Worm (Caenorhabditis elegans) whole organism, young adult: Measurements from ENCODE around the gene ndub-3.
A peak's percentile ranks its signal among the peaks of the same experiment; 100 is the strongest.

Experiments
- B0019.2 ChIP-seq: fragments of 200-800 bp; sonication (Bioruptor generic); conservative IDR thresholded peaks from 2 replicates; pipeline ENCODE4 v1.3.6; 2022; ENCODE audit warnings: missing genetic modification reagents, missing genetic modification characterization, missing compliant biosample characterization
- F22D6.2 ChIP-seq: sonication (generic microtip); optimal IDR thresholded peaks from 2 replicates; lab custom pipeline; 2016; ENCODE audit warnings: mild to moderate bottlenecking, missing genetic modification characterization, missing compliant biosample characterization
- F37B4.10 ChIP-seq: fragments of 200-800 bp; sonication (Bioruptor generic); IDR thresholded peaks from 2 replicates; pipeline ENCODE4 v1.3.6; 2022; ENCODE audit warnings: missing genetic modification characterization, missing compliant biosample characterization
- F52B5.7 ChIP-seq: sonication (generic microtip); optimal IDR thresholded peaks from 2 replicates; lab custom pipeline; 2016; ENCODE audit warnings: mild to moderate bottlenecking, missing genetic modification characterization, missing compliant biosample characterization
- F57A8.1 ChIP-seq: fragments of 200-800 bp; sonication (Bioruptor generic); optimal IDR thresholded peaks from 2 replicates; lab custom pipeline; 2018; ENCODE audit warnings: mild to moderate bottlenecking, missing genetic modification characterization, moderate library complexity, missing compliant biosample characterization
- F57C9.4 ChIP-seq: sonication (generic microtip); optimal IDR thresholded peaks from 2 replicates; lab custom pipeline; 2017; ENCODE audit warnings: mild to moderate bottlenecking, missing genetic modification characterization, missing compliant biosample characterization
- T26A5.8 ChIP-seq: sonication (generic microtip); optimal IDR thresholded peaks from 2 replicates; lab custom pipeline; 2016; ENCODE audit warnings: missing genetic modification characterization, missing compliant biosample characterization
- Y53F4B.3 ChIP-seq: fragments of 200-800 bp; sonication (Bioruptor generic); IDR thresholded peaks from 2 replicates; pipeline ENCODE4 v1.3.6; 2022; ENCODE audit warnings: missing genetic modification reagents, missing genetic modification characterization, missing compliant biosample characterization
- Y53G8AR.9 ChIP-seq: fragments of 200-800 bp; sonication (Bioruptor generic); conservative IDR thresholded peaks from 2 replicates; pipeline ENCODE4 v1.3.6; 2022; ENCODE audit warnings: missing genetic modification reagents, missing genetic modification characterization, missing compliant biosample characterization
- Y67H2A.10 ChIP-seq: fragments of 200-800 bp; sonication (Bioruptor generic); conservative IDR thresholded peaks from 2 replicates; pipeline ENCODE4 v1.3.6; 2022; ENCODE audit warnings: missing genetic modification reagents, missing genetic modification characterization, missing compliant biosample characterization
- Y79H2A.3 ChIP-seq: fragments of 200-800 bp; sonication (Bioruptor generic); conservative IDR thresholded peaks from 2 replicates; pipeline ENCODE4 v1.3.6; 2022; ENCODE audit warnings: missing genetic modification reagents, missing genetic modification characterization, missing compliant biosample characterization
- Y95B8A.8 ChIP-seq: fragments of 200-800 bp; sonication (Bioruptor generic); IDR thresholded peaks from 2 replicates; pipeline ENCODE4 v1.3.6; 2022; ENCODE audit warnings: missing genetic modification reagents, missing genetic modification characterization, missing compliant biosample characterization
- aptf-2 ChIP-seq: fragments of 200-800 bp; sonication (Bioruptor generic); conservative IDR thresholded peaks from 2 replicates; pipeline ENCODE4 v1.3.6; 2022; ENCODE audit warnings: missing genetic modification reagents, missing genetic modification characterization, missing compliant biosample characterization
- aptf-3 ChIP-seq: fragments of 200-800 bp; sonication (Bioruptor generic); IDR thresholded peaks from 2 replicates; pipeline ENCODE4 v1.3.6; 2022; ENCODE audit warnings: missing genetic modification characterization, missing compliant biosample characterization
- atf-7 ChIP-seq: sonication (generic microtip); optimal IDR thresholded peaks from 2 replicates; lab custom pipeline; 2017; ENCODE audit warnings: mild to moderate bottlenecking, missing genetic modification characterization, missing compliant biosample characterization
- athp-1 ChIP-seq: sonication (generic microtip); optimal IDR thresholded peaks from 2 replicates; lab custom pipeline; 2017; ENCODE audit warnings: mild to moderate bottlenecking, missing genetic modification characterization, missing compliant biosample characterization
- bed-1 ChIP-seq: fragments of 200-800 bp; sonication (Bioruptor generic); IDR thresholded peaks from 2 replicates; pipeline ENCODE4 v1.3.6; 2022; ENCODE audit warnings: missing genetic modification reagents, missing genetic modification characterization, missing compliant biosample characterization
- bed-2 ChIP-seq: fragments of 200-800 bp; sonication (Bioruptor generic); IDR thresholded peaks from 2 replicates; pipeline ENCODE4 v1.3.6; 2022; ENCODE audit warnings: missing genetic modification reagents, missing genetic modification characterization, missing compliant biosample characterization
- cebp-1 ChIP-seq, 2 experiments: fragments of 200-800 bp in 1 of 2; sonication (Bioruptor generic) in 1 of 2; sonication (generic microtip) in 1 of 2; IDR thresholded peaks in 1 of 2; optimal IDR thresholded peaks in 1 of 2; 2 replicates each; pipeline versions ENCODE4 v1.3.6 to Lab custom; 2017 to 2022; ENCODE audit warnings: missing compliant biosample characterization in 2 of 2, missing genetic modification characterization in 2 of 2, mild to moderate bottlenecking in 1 of 2, missing genetic modification reagents in 1 of 2, moderate library complexity in 1 of 2
- ceh-58 ChIP-seq: fragments of 200-800 bp; sonication (Bioruptor generic); IDR thresholded peaks from 2 replicates; pipeline ENCODE4 v1.3.6; 2022; ENCODE audit warnings: missing genetic modification characterization, missing compliant biosample characterization
- chd-7 ChIP-seq: sonication (generic microtip); optimal IDR thresholded peaks from 2 replicates; lab custom pipeline; 2016; ENCODE audit warnings: mild to moderate bottlenecking, missing genetic modification characterization, moderate library complexity, missing compliant biosample characterization
- dpff-1 ChIP-seq: sonication (generic microtip); optimal IDR thresholded peaks from 2 replicates; lab custom pipeline; 2017; ENCODE audit warnings: mild to moderate bottlenecking, missing genetic modification characterization, missing compliant biosample characterization
- dpl-1 ChIP-seq: fragments of 150-350 bp; optimal IDR thresholded peaks from 2 replicates; lab custom pipeline; 2014; ENCODE audit warnings: missing biosample characterization, missing genetic modification reagents, missing genetic modification characterization
- egrh-3 ChIP-seq: fragments of 200-800 bp; sonication (Bioruptor generic); IDR thresholded peaks from 2 replicates; pipeline ENCODE4 v1.3.6; 2022; ENCODE audit warnings: missing genetic modification reagents, missing genetic modification characterization, missing compliant biosample characterization
- ekl-4 ChIP-seq: fragments of 200-800 bp; sonication (Bioruptor generic); IDR thresholded peaks from 2 replicates; pipeline ENCODE4 v1.3.6; 2022; ENCODE audit warnings: missing genetic modification reagents, missing genetic modification characterization, missing compliant biosample characterization
- ets-4 ChIP-seq: fragments of 200-800 bp; sonication (Bioruptor generic); optimal IDR thresholded peaks from 2 replicates; lab custom pipeline; 2018; ENCODE audit warnings: mild to moderate bottlenecking, missing genetic modification characterization, missing compliant biosample characterization
- him-1 ChIP-seq: sonication (generic microtip); optimal IDR thresholded peaks from 2 replicates; lab custom pipeline; 2016; ENCODE audit warnings: missing genotype, missing genetic modification reagents, missing genetic modification characterization, missing compliant biosample characterization
- hmg-1.2 ChIP-seq: fragments of 200-800 bp; sonication (Bioruptor generic); IDR thresholded peaks from 2 replicates; pipeline ENCODE4 v1.3.6; 2022; ENCODE audit warnings: missing genetic modification reagents, missing genetic modification characterization, missing compliant biosample characterization
- hrde-1 ChIP-seq: sonication (generic microtip); optimal IDR thresholded peaks from 2 replicates; lab custom pipeline; 2016; ENCODE audit warnings: missing genetic modification characterization, mild to moderate bottlenecking, missing compliant biosample characterization, moderate library complexity, missing genotype, missing genetic modification reagents, borderline replicate concordance
- lag-1 ChIP-seq: fragments of 200-800 bp; sonication (Bioruptor generic); IDR thresholded peaks from 2 replicates; pipeline ENCODE4 v1.3.6; 2022; ENCODE audit warnings: missing genetic modification reagents, missing genetic modification characterization, missing compliant biosample characterization
- lin-35 ChIP-seq, 3 experiments: fragments of 150-350 bp in 2 of 3; sonication (generic microtip) in 1 of 3; optimal IDR thresholded peaks; 2 replicates each; lab custom pipeline; 2014 to 2018; ENCODE audit warnings: missing biosample characterization in 3 of 3, missing genetic modification characterization in 3 of 3, missing genetic modification reagents in 3 of 3
- madf-10 ChIP-seq: sonication (generic microtip); optimal IDR thresholded peaks from 2 replicates; lab custom pipeline; 2016; ENCODE audit warnings: mild to moderate bottlenecking, missing genetic modification characterization, missing compliant biosample characterization
- madf-3 ChIP-seq: fragments of 200-800 bp; sonication (Bioruptor generic); IDR thresholded peaks from 2 replicates; pipeline ENCODE4 v1.3.6; 2022; ENCODE audit warnings: missing genetic modification reagents, missing genetic modification characterization, missing compliant biosample characterization
- madf-8 ChIP-seq: fragments of 200-800 bp; sonication (Bioruptor generic); conservative IDR thresholded peaks from 2 replicates; pipeline ENCODE4 v1.3.6; 2022; ENCODE audit warnings: missing genetic modification reagents, missing genetic modification characterization, missing compliant biosample characterization
- mel-28 ChIP-seq: sonication (generic microtip); optimal IDR thresholded peaks from 2 replicates; lab custom pipeline; 2016; ENCODE audit warnings: borderline replicate concordance, mild to moderate bottlenecking, missing genetic modification characterization, missing compliant biosample characterization
- mes-4 ChIP-seq: sonication (generic microtip); optimal IDR thresholded peaks from 2 replicates; lab custom pipeline; 2016; ENCODE audit warnings: missing genotype, missing genetic modification characterization, missing compliant biosample characterization
- nhr-90 ChIP-seq: sonication (generic microtip); optimal IDR thresholded peaks from 2 replicates; lab custom pipeline; 2016; ENCODE audit warnings: missing genotype, mild to moderate bottlenecking, missing genetic modification characterization, missing compliant biosample characterization
- pbrm-1 ChIP-seq: fragments of 200-800 bp; sonication (Bioruptor generic); IDR thresholded peaks from 2 replicates; pipeline ENCODE4 v1.3.6; 2022; ENCODE audit warnings: missing genetic modification reagents, missing genetic modification characterization, missing compliant biosample characterization
- snpc-3.4 ChIP-seq: sonication (generic microtip); optimal IDR thresholded peaks from 2 replicates; lab custom pipeline; 2017; ENCODE audit warnings: missing genetic modification characterization, mild to moderate bottlenecking, missing compliant biosample characterization, antibody characterized with exemption, moderate library complexity, missing genotype, missing genetic modification reagents
- sptf-2 ChIP-seq: fragments of 200-800 bp; sonication (Bioruptor generic); optimal IDR thresholded peaks from 2 replicates; lab custom pipeline; 2018; ENCODE audit warnings: mild to moderate bottlenecking, missing genetic modification characterization, missing compliant biosample characterization
- tlf-1 ChIP-seq: fragments of 200-800 bp; sonication (Bioruptor generic); optimal IDR thresholded peaks from 2 replicates; lab custom pipeline; 2018; ENCODE audit warnings: mild to moderate bottlenecking, missing genetic modification characterization, missing compliant biosample characterization
- unc-62 ChIP-seq: fragments of 150-350 bp; optimal IDR thresholded peaks from 2 replicates; lab custom pipeline; 2014; ENCODE audit warnings: missing biosample characterization, missing genetic modification reagents, missing genetic modification characterization
- zfh-2 ChIP-seq: fragments of 200-800 bp; sonication (Bioruptor generic); conservative IDR thresholded peaks from 2 replicates; pipeline ENCODE4 v1.3.6; 2022; ENCODE audit warnings: missing genetic modification reagents, missing genetic modification characterization, missing compliant biosample characterization
- zim-3 ChIP-seq: sonication (generic microtip); optimal IDR thresholded peaks from 2 replicates; lab custom pipeline; 2017; ENCODE audit warnings: mild to moderate bottlenecking, missing genetic modification characterization, moderate library complexity, missing compliant biosample characterization
- ztf-22 ChIP-seq: fragments of 200-800 bp; sonication (Bioruptor generic); optimal IDR thresholded peaks from 2 replicates; lab custom pipeline; 2018; ENCODE audit warnings: mild to moderate bottlenecking, missing genetic modification characterization, moderate library complexity, missing compliant biosample characterization
- ztf-28 ChIP-seq: fragments of 200-800 bp; sonication (Bioruptor generic); IDR thresholded peaks from 2 replicates; pipeline ENCODE4 v1.3.6; 2022; ENCODE audit warnings: missing genetic modification reagents, missing genetic modification characterization, missing compliant biosample characterization
- ztf-6 ChIP-seq: fragments of 200-800 bp; sonication (Bioruptor generic); IDR thresholded peaks from 2 replicates; pipeline ENCODE4 v1.3.6; 2022; ENCODE audit warnings: missing genetic modification reagents, missing genetic modification characterization, missing compliant biosample characterization

Gene ndub-3

ce11 chrII:8933693-8934432 lies 30.8 kb downstream of the ndub-3 start, which contains the start of gene T21B10.3:
TSS of gene T21B10.3 (plus strand) at chrII:8934382.
- TF ChIP-seq bed-2 (peak; percentile 24; the same call in 1 of the 2 replicates), zim-3 (tag; lab: Kevin White, UChicago) (peak; percentile 61), lin-35 (GFP tag; optimal IDR thresholded peaks at IDR 0.05; lab: Kevin White, UChicago) (peak in 2 of 3 experiments; percentile 53 to 89), T26A5.8 (tag; lab: Kevin White, UChicago) (no peak), Y67H2A.10 (GFP tag; lab: Robert Waterston, UW) (peak; percentile 62; the same call in 1 of the 2 replicates), ztf-28 (GFP tag; lab: Robert Waterston, UW) (peak; percentile 94), aptf-3 (GFP tag; lab: Robert Waterston, UW) (no peak), atf-7 (tag; lab: Kevin White, UChicago) (peak; percentile 42), egrh-3 (peak; percentile 31; the same call in 1 of the 2 replicates), hrde-1 (tag; lab: Kevin White, UChicago) (peak; percentile 79), nhr-90 (tag; lab: Kevin White, UChicago) (no peak), madf-8 (peak; percentile 98), madf-10 (peak; percentile 62), dpff-1 (tag; lab: Kevin White, UChicago) (peak; percentile 54), snpc-3.4 (tag; lab: Kevin White, UChicago) (peak; percentile 93), Y53F4B.3 (GFP tag; lab: Robert Waterston, UW) (peak; percentile 44; the same call in 1 of the 2 replicates), bed-1 (GFP tag; lab: Robert Waterston, UW) (no peak), F57C9.4 (tag; lab: Kevin White, UChicago) (no peak), tlf-1 (GFP tag; lab: Kevin White, UChicago) (peak; percentile 94), F52B5.7 (tag; lab: Kevin White, UChicago) (peak; percentile 89), madf-3 (peak; percentile 93), F37B4.10 (GFP tag; lab: Robert Waterston, UW) (no peak), mes-4 (no peak), him-1 (tag; lab: Kevin White, UChicago) (peak; percentile 72), chd-7 (no peak), unc-62 (no peak), F22D6.2 (tag; lab: Kevin White, UChicago) (no peak), athp-1 (tag; lab: Kevin White, UChicago) (peak; percentile 90), cebp-1 (GFP tag; IDR thresholded peaks at IDR 0.05; lab: Robert Waterston, UW) (peak; percentile 30; the same call in 1 of the 2 replicates), cebp-1 (tag; optimal IDR thresholded peaks at IDR 0.05; lab: Kevin White, UChicago) (peak; percentile 68), aptf-2 (peak; percentile 45; the same call in 1 of the 2 replicates), Y79H2A.3 (GFP tag; lab: Robert Waterston, UW) (peak; percentile 95), ztf-6 (GFP tag; lab: Robert Waterston, UW) (no peak), hmg-1.2 (peak; percentile 75), zfh-2 (GFP tag; lab: Robert Waterston, UW) (no peak), mel-28 (tag; lab: Kevin White, UChicago) (no peak), ztf-22 (GFP tag; lab: Kevin White, UChicago) (no peak), pbrm-1 (peak; percentile 89), sptf-2 (no peak), ekl-4 (GFP tag; lab: Robert Waterston, UW) (peak; percentile 86), Y53G8AR.9 (peak; percentile 96), B0019.2 (GFP tag; lab: Robert Waterston, UW) (peak; percentile 89), dpl-1 (GFP tag; lab: Kevin White, UChicago) (peak; percentile 95), F57A8.1 (GFP tag; lab: Kevin White, UChicago) (no peak), ets-4 (GFP tag; lab: Kevin White, UChicago) (peak; percentile 54), ceh-58 (GFP tag; lab: Robert Waterston, UW) (0 out of 2 replicates have a peak, but pooled peaks have one; percentile 35), lag-1 (GFP tag; lab: Robert Waterston, UW) (no peak), Y95B8A.8 (GFP tag; lab: Robert Waterston, UW) (peak; percentile 96)
